Worm (Caenorhabditis elegans): ENCODE data around the gene scl-7.

Gene scl-7

ce11 chrIV:13046848-13047247 is 23.4 kb upstream of the scl-7 start, which contains the start of gene scl-9:
TSS of gene scl-9 (plus strand) at chrIV:13047148.
- TF ChIP-seq ceh-82 (tag; optimal IDR thresholded peaks at IDR 0.05): no peak
- no peak for TF ChIP-seq tbx-2 (tag; optimal IDR thresholded peaks at IDR 0.05)
- TF ChIP-seq alr-1 (tag; optimal IDR thresholded peaks at IDR 0.05; ENCODE audit: borderline replicate concordance): no peak
- TF ChIP-seq aly-2 (tag; optimal IDR thresholded peaks at IDR 0.05): no peak
- TF ChIP-seq sox-4 (tag; optimal IDR thresholded peaks at IDR 0.05): no peak
- no peak for TF ChIP-seq nhr-71 (tag; optimal IDR thresholded peaks at IDR 0.05)
- no peak for TF ChIP-seq sup-37 (GFP tag; optimal IDR thresholded peaks at IDR 0.05)
- no peak for TF ChIP-seq lin-15B (tag; optimal IDR thresholded peaks at IDR 0.05)
- no peak for TF ChIP-seq mab-9 (GFP tag; IDR thresholded peaks at IDR 0.05)

- no peak for TF ChIP-seq elt-2 (tag; optimal IDR thresholded peaks at IDR 0.05)
- TF ChIP-seq jun-1 (tag; optimal IDR thresholded peaks at IDR 0.05): no peak
- no peak for TF ChIP-seq fkh-4 (tag; optimal IDR thresholded peaks at IDR 0.05; ENCODE audit: borderline replicate concordance)
- TF ChIP-seq sup-37 (GFP tag; optimal IDR thresholded peaks at IDR 0.05): no peak
- no peak for TF ChIP-seq nhr-11 (tag; optimal IDR thresholded peaks at IDR 0.05)
- no peak for TF ChIP-seq blmp-1 (tag; optimal IDR thresholded peaks at IDR 0.05)
- TF ChIP-seq unc-62 (GFP tag; optimal IDR thresholded peaks at IDR 0.05): no peak
- TF ChIP-seq ama-1 (optimal IDR thresholded peaks at IDR 0.05): no peak
- TF ChIP-seq hlh-4 (tag; optimal IDR thresholded peaks at IDR 0.05): no peak
Observed at ce11 chrIV:13048157-13048556, 22.1 kb upstream of the scl-7 start, which contains the start of gene scl-10. TSS of gene scl-10 (plus strand) at chrIV:13048457.

- TF ChIP-seq elt-2 (tag; optimal IDR thresholded peaks at IDR 0.05) (no peak), hlh-4 (tag; optimal IDR thresholded peaks at IDR 0.05) (no peak), tbx-2 (tag; optimal IDR thresholded peaks at IDR 0.05) (no peak), ceh-88 (GFP tag; IDR thresholded peaks at IDR 0.05) (no peak), xbp-1 (tag; optimal IDR thresholded peaks at IDR 0.05) (no peak), nhr-77 (tag; optimal IDR thresholded peaks at IDR 0.05) (no peak), C04F5.9 (tag; optimal IDR thresholded peaks at IDR 0.05) (no peak), F16B12.6 (tag; optimal IDR thresholded peaks at IDR 0.05) (no peak), egl-27 (tag; optimal IDR thresholded peaks at IDR 0.05) (no peak), ceh-90 (tag; optimal IDR thresholded peaks at IDR 0.05) (no peak), nhr-19 (GFP tag; conservative IDR thresholded peaks at IDR 0.05) (no peak), nhr-71 (tag; optimal IDR thresholded peaks at IDR 0.05) (no peak), elt-3 (tag; optimal IDR thresholded peaks at IDR 0.05) (no peak), Y116A8C.19 (tag; optimal IDR thresholded peaks at IDR 0.05; ENCODE audit: borderline replicate concordance) (no peak), ztf-4 (tag; optimal IDR thresholded peaks at IDR 0.05) (no peak), nhr-12 (tag; optimal IDR thresholded peaks at IDR 0.05) (no peak), ceh-63 (GFP tag; optimal IDR thresholded peaks at IDR 0.05) (no peak), lin-35 (GFP tag; optimal IDR thresholded peaks at IDR 0.05) (no peak), lin-39 (tag; optimal IDR thresholded peaks at IDR 0.05) (no peak)
Observed at ce11 chrIV:13051073-13051472, 19.2 kb upstream of the scl-7 start, which contains the start of gene scl-11. TSS of gene scl-11 (plus strand) at chrIV:13051373.

ce11 chrIV:13052568-13052967 is 17.7 kb upstream of the scl-7 start, which contains the start of gene F49E11.7:
TSS of gene F49E11.7 (plus strand) at chrIV:13052868.
- TF ChIP-seq lin-14 (GFP tag; optimal IDR thresholded peaks at IDR 0.05): no peak
- no peak for TF ChIP-seq ztf-4 (tag; optimal IDR thresholded peaks at IDR 0.05)
- no peak for TF ChIP-seq efl-1 (optimal IDR thresholded peaks at IDR 0.05)
- TF ChIP-seq efl-1 (GFP tag; optimal IDR thresholded peaks at IDR 0.05 in 1 of 2): peak in 1 of 2 experiments; percentile 17
- no peak for TF ChIP-seq grh-1 (GFP tag; IDR thresholded peaks at IDR 0.05)
- TF ChIP-seq ceh-82 (tag; optimal IDR thresholded peaks at IDR 0.05): no peak
- no peak for TF ChIP-seq fkh-8 (tag; optimal IDR thresholded peaks at IDR 0.05)
- TF ChIP-seq nhr-11 (tag; optimal IDR thresholded peaks at IDR 0.05): no peak

All from whole organism, L1 larva.